Worm (Caenorhabditis elegans) whole organism, late embryonic: ENCODE measurements around the gene F09E5.8.

Source experiments
- ama-1 ChIP-seq: fragments of 150-350 bp; optimal IDR thresholded peaks from 2 replicates; lab custom pipeline; 2014
- ceh-30 ChIP-seq: fragments of 150-350 bp; optimal IDR thresholded peaks from 2 replicates; lab custom pipeline; 2014; ENCODE audit warnings: missing biosample characterization, missing genetic modification characterization
- ceh-9 ChIP-seq: sonication (generic microtip); optimal IDR thresholded peaks from 2 replicates; lab custom pipeline; 2016; ENCODE audit warnings: mild to moderate bottlenecking, missing genetic modification characterization, inconsistent platforms, missing compliant biosample characterization
- hlh-15 ChIP-seq: sonication (generic microtip); optimal IDR thresholded peaks from 2 replicates; lab custom pipeline; 2016; ENCODE audit warnings: missing genetic modification characterization, missing compliant biosample characterization
- hlh-30 ChIP-seq: sonication (generic microtip); optimal IDR thresholded peaks from 2 replicates; lab custom pipeline; 2017; ENCODE audit warnings: antibody characterized with exemption, missing genetic modification characterization, missing compliant biosample characterization; ENCODE audit not compliant: insufficient read depth

ce11 chrII:5378239-5378521 is 27.7 kb downstream of the F09E5.8 start:
- no peak for TF ChIP-seq hlh-30 (tag; lab: Kevin White, UChicago)
- no peak for TF ChIP-seq ceh-30 (tag; lab: Kevin White, UChicago)
- TF ChIP-seq ama-1 (lab: Kevin White, UChicago): no peak
- no peak for TF ChIP-seq ceh-9 (tag; lab: Kevin White, UChicago)
- no peak for TF ChIP-seq hlh-15 (tag; lab: Kevin White, UChicago)
